Fruit fly (Drosophila melanogaster) whole organism, pupa: ENCODE data around the gene CG6791.
A peak's percentile ranks its signal among the peaks of the same experiment; 100 is the strongest.

Source experiments
- CG10348 ChIP-seq: fragments of 200-800 bp; sonication (Bioruptor generic); IDR thresholded peaks from 2 replicates; pipeline ENCODE4 v1.3.6; 2022; ENCODE audit warnings: missing biosample characterization, missing genetic modification characterization
- CG12605 ChIP-seq: fragments of 200-800 bp; sonication (Bioruptor generic); IDR thresholded peaks from 2 replicates; pipeline ENCODE4 v1.3.6; 2022; ENCODE audit warnings: missing biosample characterization, missing genetic modification characterization
- CG13204 ChIP-seq: fragments of 200-800 bp; sonication (Bioruptor generic); optimal IDR thresholded peaks from 2 replicates; lab custom pipeline; 2018; ENCODE audit warnings: missing biosample characterization, mild to moderate bottlenecking, missing genetic modification characterization, moderate library complexity
- CG14655 ChIP-seq: fragments of 200-800 bp; sonication (Bioruptor generic); optimal IDR thresholded peaks from 3 replicates; lab custom pipeline; 2017; ENCODE audit warnings: mild to moderate bottlenecking, missing biosample characterization, missing genetic modification reagents, missing genetic modification characterization
- CG15710 ChIP-seq: fragments of 200-800 bp; sonication (Bioruptor generic); optimal IDR thresholded peaks from 2 replicates; lab custom pipeline; 2018; ENCODE audit warnings: missing biosample characterization, mild to moderate bottlenecking, missing genetic modification characterization, moderate library complexity
- CG17806 ChIP-seq: fragments of 200-800 bp; sonication (Bioruptor generic); optimal IDR thresholded peaks from 2 replicates; lab custom pipeline; 2018; ENCODE audit warnings: missing biosample characterization, mild to moderate bottlenecking, missing genetic modification characterization, moderate library complexity
- CG32121 ChIP-seq: fragments of 200-800 bp; sonication (Bioruptor generic); IDR thresholded peaks from 2 replicates; pipeline ENCODE4 v1.3.6; 2022; ENCODE audit warnings: missing biosample characterization, missing genetic modification characterization
- CG34367 ChIP-seq: fragments of 200-800 bp; sonication (Bioruptor generic); optimal IDR thresholded peaks from 2 replicates; lab custom pipeline; 2018; ENCODE audit warnings: missing biosample characterization, mild to moderate bottlenecking, missing genetic modification characterization
- CG4496 ChIP-seq: fragments of 200-800 bp; sonication (Bioruptor generic); IDR thresholded peaks from 3 replicates; pipeline ENCODE4 v1.3.6; 2022; ENCODE audit warnings: missing biosample characterization, missing genetic modification characterization
- CG8159 ChIP-seq: fragments of 200-800 bp; sonication (Bioruptor generic); optimal IDR thresholded peaks from 3 replicates; lab custom pipeline; 2018; ENCODE audit warnings: missing biosample characterization, mild to moderate bottlenecking, missing genetic modification characterization, moderate library complexity
- CG8301 ChIP-seq: fragments of 200-800 bp; sonication (Bioruptor generic); optimal IDR thresholded peaks from 2 replicates; lab custom pipeline; 2018; ENCODE audit warnings: missing biosample characterization, mild to moderate bottlenecking, missing genetic modification characterization
- CG9948 ChIP-seq: fragments of 200-800 bp; sonication (Bioruptor generic); optimal IDR thresholded peaks from 2 replicates; lab custom pipeline; 2018; ENCODE audit warnings: missing biosample characterization, mild to moderate bottlenecking, missing genetic modification characterization, moderate library complexity
- D1 ChIP-seq: fragments of 200-800 bp; sonication (Bioruptor generic); optimal IDR thresholded peaks from 2 replicates; lab custom pipeline; 2018; ENCODE audit warnings: missing biosample characterization, mild to moderate bottlenecking, missing genetic modification characterization, moderate library complexity
- EcR ChIP-seq: fragments of 200-800 bp; sonication (Bioruptor generic); optimal IDR thresholded peaks from 3 replicates; lab custom pipeline; 2019; ENCODE audit warnings: missing biosample characterization, missing genetic modification characterization, mild to moderate bottlenecking, moderate library complexity, missing genetic modification reagents
- Ets98B ChIP-seq: fragments of 200-800 bp; sonication (Bioruptor generic); IDR thresholded peaks from 2 replicates; pipeline ENCODE4 v1.3.6; 2022; ENCODE audit warnings: missing biosample characterization, missing genetic modification characterization
- Pif1A ChIP-seq: fragments of 200-800 bp; sonication (Bioruptor generic); optimal IDR thresholded peaks from 3 replicates; lab custom pipeline; 2016; ENCODE audit warnings: missing biosample characterization, missing genetic modification characterization
- Pif1B ChIP-seq: fragments of 200-800 bp; sonication (Bioruptor generic); optimal IDR thresholded peaks from 3 replicates; lab custom pipeline; 2016; ENCODE audit warnings: missing biosample characterization, missing genetic modification characterization
- Snoo ChIP-seq: fragments of 200-800 bp; sonication (Bioruptor generic); optimal IDR thresholded peaks from 3 replicates; lab custom pipeline; 2017; ENCODE audit warnings: missing biosample characterization, mild to moderate bottlenecking, missing genetic modification characterization, inconsistent platforms
- fd96Ca ChIP-seq: fragments of 200-800 bp; sonication (Bioruptor generic); IDR thresholded peaks from 3 replicates; pipeline ENCODE4 v1.3.6; 2022; ENCODE audit warnings: missing biosample characterization, missing genetic modification characterization
- gl ChIP-seq: fragments of 200-800 bp; sonication (Bioruptor generic); optimal IDR thresholded peaks from 2 replicates; lab custom pipeline; 2018; ENCODE audit warnings: missing biosample characterization, mild to moderate bottlenecking, missing genetic modification characterization
- rn ChIP-seq: fragments of 200-800 bp; sonication (Bioruptor generic); IDR thresholded peaks from 2 replicates; pipeline ENCODE4 v1.3.6; 2022; ENCODE audit warnings: missing biosample characterization, missing genetic modification characterization

Gene CG6791

DNA sequence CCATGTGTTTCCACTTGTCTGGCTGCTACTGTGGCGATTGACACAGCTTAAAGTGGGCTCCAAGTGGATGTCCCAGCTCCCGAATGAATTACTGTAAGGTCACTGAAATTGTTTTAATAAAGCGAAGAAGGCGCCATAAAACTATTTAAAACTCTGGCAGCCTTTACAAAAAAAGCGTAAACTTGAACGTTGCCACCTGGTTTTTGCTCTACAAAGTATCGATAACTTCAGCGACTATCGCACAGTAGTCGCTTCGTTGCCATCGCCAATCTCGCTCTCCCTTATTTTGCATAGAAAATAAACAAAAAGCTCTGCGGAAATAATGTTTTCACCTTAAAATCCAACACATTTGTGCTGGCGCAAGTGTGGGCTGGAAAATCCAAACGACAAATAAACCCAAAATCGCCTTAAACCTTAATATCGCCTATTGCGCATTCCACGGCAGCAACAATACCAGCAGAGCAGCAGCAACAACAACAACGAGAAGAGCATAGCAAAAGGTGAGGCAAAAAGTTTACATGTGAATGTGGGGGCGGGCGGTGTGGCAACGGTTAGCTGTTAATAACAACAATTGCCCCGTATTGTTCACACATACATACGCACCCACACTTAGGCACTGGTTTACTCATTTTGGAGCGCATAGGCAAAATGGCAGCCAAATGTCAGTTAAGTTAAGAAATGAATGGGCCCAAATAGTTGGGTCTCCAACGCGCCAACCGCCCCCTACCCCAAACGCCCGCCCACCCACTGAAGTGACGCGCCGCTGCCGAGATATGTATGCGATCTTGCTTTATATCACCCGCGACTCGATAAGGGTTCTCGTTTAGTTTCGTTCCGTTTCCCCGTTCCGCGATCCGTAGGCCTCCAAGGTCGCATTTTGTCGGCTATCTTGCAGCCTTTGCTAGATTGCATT is 8.3 kb downstream of the CG6791 start, which contains the start of gene wkd:
TSS of gene wkd (plus strand) at position 237 of the 913 bp plus-strand sequence.
- TF ChIP-seq rn (GFP tag; lab: Robert Waterston, UW), result no peak
- TF ChIP-seq CG8159 (tag; lab: Kevin White, UChicago), result no peak
- TF ChIP-seq CG4496 (GFP tag; lab: Robert Waterston, UW), result no peak
- no peak for TF ChIP-seq D1 (tag; lab: Kevin White, UChicago)
- TF ChIP-seq CG10348, result no peak
- no peak for TF ChIP-seq CG9948 (tag; lab: Kevin White, UChicago)
- TF ChIP-seq CG8301 (tag; lab: Kevin White, UChicago), result no peak
- TF ChIP-seq CG15710 (tag; lab: Kevin White, UChicago), result no peak
- no peak for TF ChIP-seq fd96Ca (GFP tag; lab: Robert Waterston, UW)
- no peak for TF ChIP-seq gl (tag; lab: Kevin White, UChicago)
- no peak for TF ChIP-seq Ets98B (GFP tag; lab: Robert Waterston, UW)
- no peak for TF ChIP-seq Pif1A (GFP tag; lab: Kevin White, UChicago)
- no peak for TF ChIP-seq CG12605
- no peak for TF ChIP-seq CG14655 (GFP tag; lab: Kevin White, UChicago)
- no peak for TF ChIP-seq EcR (GFP tag; lab: Kevin White, UChicago)
- no peak for TF ChIP-seq CG34367
- TF ChIP-seq Pif1B (GFP tag; lab: Kevin White, UChicago), result no peak
- no peak for TF ChIP-seq CG13204 (GFP tag; lab: Kevin White, UChicago)
- no peak for TF ChIP-seq CG32121 (GFP tag; lab: Robert Waterston, UW)

- TF ChIP-seq rn (GFP tag; lab: Robert Waterston, UW) (no peak), gl (tag; lab: Kevin White, UChicago) (no peak), CG34367 (no peak), CG12605 (no peak), CG14655 (GFP tag; lab: Kevin White, UChicago) (no peak), CG4496 (GFP tag; lab: Robert Waterston, UW) (no peak), CG10348 (no peak), fd96Ca (GFP tag; lab: Robert Waterston, UW) (no peak), CG8159 (tag; lab: Kevin White, UChicago) (no peak), CG8301 (tag; lab: Kevin White, UChicago) (no peak), Snoo (tag; lab: Kevin White, UChicago) (no peak)
These were observed 11.3 kb downstream of the CG6791 start, which contains the start of the genes CG6790 and CG5342 for dm6 chr3R:11578645-11579044. CG6790 (minus strand) TSS chr3R:11578745. CG5342 (plus strand) TSS chr3R:11578826.

DNA sequence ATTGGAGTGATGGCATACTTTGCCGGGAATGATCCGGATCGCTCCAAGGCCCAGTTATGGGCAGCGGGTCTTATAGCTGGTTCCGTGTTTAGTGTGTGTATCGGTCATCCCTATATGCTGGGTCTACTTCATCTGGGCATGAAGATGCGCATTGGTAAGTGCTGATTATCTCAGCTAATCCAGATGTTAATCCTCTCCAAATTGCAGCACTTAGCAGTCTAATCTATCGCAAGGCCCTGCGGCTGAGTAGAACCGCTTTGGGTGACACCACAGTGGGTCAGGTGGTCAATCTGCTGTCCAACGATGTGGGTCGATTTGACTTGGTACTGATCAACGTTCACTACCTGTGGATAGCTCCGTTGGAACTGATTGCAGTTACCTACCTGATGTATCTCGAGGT is 18.5 kb downstream of the CG6791 start:
- TF ChIP-seq gl (tag; lab: Kevin White, UChicago) (no peak), CG15710 (tag; lab: Kevin White, UChicago) (no peak), CG17806 (tag; lab: Kevin White, UChicago) (no peak), CG10348 (no peak), EcR (GFP tag; lab: Kevin White, UChicago) (no peak), CG12605 (no peak), CG9948 (tag; lab: Kevin White, UChicago) (no peak), Snoo (tag; lab: Kevin White, UChicago) (no peak), CG34367 (no peak), CG32121 (GFP tag; lab: Robert Waterston, UW) (no peak), CG8159 (tag; lab: Kevin White, UChicago) (no peak), rn (GFP tag; lab: Robert Waterston, UW) (no peak)

- TF ChIP-seq D1 (tag; lab: Kevin White, UChicago) (no peak), CG17806 (tag; lab: Kevin White, UChicago) (no peak), Ets98B (GFP tag; lab: Robert Waterston, UW) (no peak), CG14655 (GFP tag; lab: Kevin White, UChicago) (no peak), CG8301 (tag; lab: Kevin White, UChicago) (no peak), fd96Ca (GFP tag; lab: Robert Waterston, UW) (no peak), EcR (GFP tag; lab: Kevin White, UChicago) (no peak), CG13204 (GFP tag; lab: Kevin White, UChicago) (no peak), CG10348 (no peak), CG15710 (tag; lab: Kevin White, UChicago) (no peak), CG12605 (no peak), CG8159 (tag; lab: Kevin White, UChicago) (no peak), CG32121 (GFP tag; lab: Robert Waterston, UW) (no peak), Snoo (tag; lab: Kevin White, UChicago) (no peak)
These were observed 20.0 kb downstream of the CG6791 start for dm6 chr3R:11569993-11570392.

DNA sequence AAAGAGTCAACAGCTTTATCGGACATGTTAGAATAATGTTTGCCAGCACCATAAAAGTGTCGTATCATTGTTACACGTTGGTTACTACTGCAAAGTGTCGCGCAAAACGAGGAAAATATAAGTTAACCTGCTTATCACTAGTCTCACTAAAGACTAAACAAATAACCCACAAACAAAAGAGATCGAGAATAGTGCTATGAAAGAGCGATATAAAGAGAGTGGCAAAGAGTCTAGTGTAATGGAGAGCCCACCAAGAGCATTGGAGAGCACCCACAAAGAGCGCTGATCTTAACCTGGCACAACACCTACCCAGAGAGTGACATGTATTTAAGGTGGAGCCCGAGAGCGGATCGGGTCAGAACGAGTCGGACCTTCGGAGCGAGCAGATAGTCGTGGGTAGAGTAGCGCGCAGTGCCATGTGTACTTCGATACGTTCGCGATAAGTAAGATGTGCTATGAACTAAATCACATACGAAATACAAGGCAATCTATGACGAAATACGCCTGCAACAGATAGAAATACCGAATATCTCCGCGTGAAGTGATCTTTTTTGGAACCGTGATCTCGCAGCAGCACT is 21.0 kb downstream of the CG6791 start, which contains the start of gene Mrp4:
TSS of gene Mrp4 (plus strand) at position 378 of the 578 bp plus-strand sequence.
- TF ChIP-seq fd96Ca (GFP tag; lab: Robert Waterston, UW) (peak; percentile 72; the same call in 2 of the 3 replicates), CG15710 (tag; lab: Kevin White, UChicago) (peak; percentile 2), CG34367 (no peak), CG14655 (GFP tag; lab: Kevin White, UChicago) (no peak), CG4496 (GFP tag; lab: Robert Waterston, UW) (peak; percentile 75), CG12605 (peak; percentile 92), Ets98B (GFP tag; lab: Robert Waterston, UW) (peak; percentile 86), gl (tag; lab: Kevin White, UChicago) (peak; percentile 63), CG32121 (GFP tag; lab: Robert Waterston, UW) (peak; percentile 74), rn (GFP tag; lab: Robert Waterston, UW) (no peak), Pif1B (GFP tag; lab: Kevin White, UChicago) (peak; percentile 72), CG9948 (tag; lab: Kevin White, UChicago) (no peak), Snoo (tag; lab: Kevin White, UChicago) (no peak), CG8301 (tag; lab: Kevin White, UChicago) (no peak), CG8159 (tag; lab: Kevin White, UChicago) (no peak), Pif1A (GFP tag; lab: Kevin White, UChicago) (peak; percentile 65), EcR (GFP tag; lab: Kevin White, UChicago) (peak; percentile 6), CG17806 (tag; lab: Kevin White, UChicago) (no peak), CG10348 (no peak), CG13204 (GFP tag; lab: Kevin White, UChicago) (peak; percentile 48), D1 (tag; lab: Kevin White, UChicago) (no peak)
